Worm (Caenorhabditis elegans): ENCODE measurements around the gene gpx-7.

gpx-7 gene

ce11 chrX:7799680-7800079 is at the start of gene gpx-7:
TSS of gene gpx-7 (minus strand) at chrX:7799780.
- TF ChIP-seq W03F9.2 (tag; optimal IDR thresholded peaks at IDR 0.05) (no peak), dao-5 (tag; optimal IDR thresholded peaks at IDR 0.05) (no peak), him-1 (tag; optimal IDR thresholded peaks at IDR 0.05) (no peak)

- TF ChIP-seq him-1 (tag; optimal IDR thresholded peaks at IDR 0.05), result no peak
- no peak for TF ChIP-seq dao-5 (tag; optimal IDR thresholded peaks at IDR 0.05)
- TF ChIP-seq W03F9.2 (tag; optimal IDR thresholded peaks at IDR 0.05), result no peak
Observed at ce11 chrX:7847413-7847812, 47.8 kb upstream of the gpx-7 start, which contains the start of gene C54D2.6. TSS of gene C54D2.6 (minus strand) at chrX:7847513.

ce11 chrX:7842241-7842640 is 42.7 kb upstream of the gpx-7 start, which contains the start of gene idpp-11:
TSS of gene idpp-11 (plus strand) at chrX:7842541.
- TF ChIP-seq him-1 (tag; optimal IDR thresholded peaks at IDR 0.05), result no peak
- TF ChIP-seq dao-5 (tag; optimal IDR thresholded peaks at IDR 0.05), result no peak
- TF ChIP-seq W03F9.2 (tag; optimal IDR thresholded peaks at IDR 0.05), result no peak

DNA sequence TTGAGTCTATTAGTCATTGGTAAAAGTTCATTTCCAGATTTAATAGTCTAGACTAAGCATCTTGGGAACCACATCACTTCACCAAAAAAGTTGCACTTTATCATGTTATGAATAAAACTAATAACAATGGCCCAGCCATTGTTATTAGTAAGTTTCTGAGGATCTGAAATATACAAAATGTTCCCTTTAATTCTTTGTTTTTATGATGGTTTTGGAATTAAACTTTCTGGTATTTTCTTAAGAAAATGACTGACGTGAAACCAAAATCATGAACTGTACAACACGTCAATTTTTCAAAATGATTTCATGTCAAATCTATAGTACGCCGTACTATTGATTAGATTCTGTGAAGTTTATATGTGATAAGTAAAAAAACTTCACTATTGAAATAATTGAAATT is 40.4 kb upstream of the gpx-7 start:
- no peak for TF ChIP-seq him-1 (tag; optimal IDR thresholded peaks at IDR 0.05)
- TF ChIP-seq W03F9.2 (tag; optimal IDR thresholded peaks at IDR 0.05), result no peak
- TF ChIP-seq dao-5 (tag; optimal IDR thresholded peaks at IDR 0.05), result no peak

DNA sequence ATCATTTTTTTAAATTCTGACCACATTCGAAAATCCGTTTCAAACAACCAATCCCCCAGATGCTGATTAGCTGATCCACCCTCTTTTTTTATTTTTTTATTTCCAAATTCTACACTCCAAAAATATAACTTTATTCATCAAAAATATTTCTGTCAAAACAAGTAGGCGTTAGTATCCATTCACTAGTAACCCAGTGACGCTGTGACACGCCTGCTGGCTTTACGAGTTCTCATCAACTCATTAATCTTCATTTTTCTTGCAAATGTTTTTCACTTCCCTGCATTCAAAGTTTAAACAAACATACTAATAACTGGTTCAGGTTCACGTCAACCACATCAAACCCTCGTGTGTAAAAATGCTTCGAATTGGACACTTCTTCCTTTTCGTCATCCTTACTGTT is 39.0 kb upstream of the gpx-7 start, which contains the start of gene nlp-101:
Gene nlp-101 (plus strand): TSS at position 301 of the 400 bp plus-strand sequence.
- no peak for TF ChIP-seq him-1 (tag; optimal IDR thresholded peaks at IDR 0.05)
- no peak for TF ChIP-seq dao-5 (tag; optimal IDR thresholded peaks at IDR 0.05)
- TF ChIP-seq W03F9.2 (tag; optimal IDR thresholded peaks at IDR 0.05), result no peak

- TF ChIP-seq W03F9.2 (tag; optimal IDR thresholded peaks at IDR 0.05), result no peak
- no peak for TF ChIP-seq dao-5 (tag; optimal IDR thresholded peaks at IDR 0.05)
- TF ChIP-seq him-1 (tag; optimal IDR thresholded peaks at IDR 0.05), result no peak
Observed at ce11 chrX:7834117-7834516, 34.5 kb upstream of the gpx-7 start, which contains the start of gene sul-3. TSS of gene sul-3 (minus strand) at chrX:7834217.

DNA sequence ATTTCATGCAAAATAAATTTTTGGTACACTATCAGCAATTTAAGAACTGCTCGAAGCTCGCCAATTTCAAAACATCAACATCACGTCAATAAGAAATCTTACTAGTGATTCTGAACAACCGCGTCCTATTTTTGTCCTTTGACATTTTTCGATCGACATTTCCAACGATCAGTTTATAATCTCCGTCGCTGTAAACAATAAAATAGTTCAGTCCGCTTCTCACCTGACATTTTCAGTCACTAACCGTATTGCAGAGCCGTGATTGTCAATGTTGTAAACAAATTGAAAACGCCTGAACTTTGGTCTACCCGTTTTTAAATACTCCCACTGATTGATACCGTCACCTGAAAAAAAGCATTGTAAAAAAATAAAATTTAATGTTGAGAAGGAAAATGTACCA is 28.4 kb upstream of the gpx-7 start:
- no peak for TF ChIP-seq dao-5 (tag; optimal IDR thresholded peaks at IDR 0.05)

DNA sequence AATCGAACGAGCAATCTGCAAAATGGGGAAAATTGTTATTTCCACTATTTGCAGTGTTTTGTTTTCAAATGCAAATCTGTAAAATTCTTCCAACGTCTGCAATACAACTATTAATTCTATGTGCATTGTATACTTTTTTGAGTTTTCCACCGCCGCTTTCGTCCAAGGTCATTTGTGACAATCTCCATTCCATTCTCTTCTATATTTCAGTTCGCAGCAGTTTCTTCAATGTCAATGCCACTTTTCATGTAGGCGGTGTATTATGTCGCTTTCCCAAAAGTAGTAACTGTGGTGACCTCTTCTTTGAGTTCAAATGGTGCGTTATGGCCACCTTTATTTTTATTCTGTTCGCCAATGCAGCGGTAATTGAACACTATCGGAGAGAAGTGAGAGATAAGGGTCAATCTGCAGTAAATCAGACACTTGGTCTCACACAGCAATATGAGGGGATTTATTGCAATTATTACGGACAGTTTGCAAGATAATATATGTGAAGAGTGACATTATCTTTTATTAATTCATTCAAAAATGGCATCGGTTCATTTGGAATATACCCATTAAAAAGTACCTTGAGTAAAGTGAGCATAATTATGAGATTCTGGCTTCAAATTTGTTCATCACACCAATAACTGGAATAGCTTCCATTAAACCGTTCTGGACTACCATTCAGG is 27.1 kb upstream of the gpx-7 start:
- no peak for TF ChIP-seq him-1 (tag; optimal IDR thresholded peaks at IDR 0.05)

DNA sequence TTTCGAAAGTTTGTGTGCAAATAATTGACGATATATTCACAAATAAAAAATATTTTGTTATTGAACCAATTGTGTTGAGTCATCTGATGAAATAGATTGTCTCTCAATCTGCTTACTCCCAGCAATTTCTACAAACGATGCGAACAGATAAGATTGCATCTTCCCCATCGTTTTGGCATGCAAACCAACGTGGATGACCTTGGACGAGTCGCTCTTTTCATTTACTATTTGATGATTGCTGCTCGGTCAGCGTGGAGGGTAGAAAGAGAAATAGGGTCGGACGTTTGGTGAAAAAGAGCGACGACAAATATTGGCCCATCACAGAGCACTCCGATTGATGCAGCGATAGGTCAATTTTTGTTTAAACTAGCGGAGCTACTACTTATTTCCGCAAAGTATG is 26.1 kb upstream of the gpx-7 start:
- TF ChIP-seq him-1 (tag; optimal IDR thresholded peaks at IDR 0.05), result no peak
- no peak for TF ChIP-seq dao-5 (tag; optimal IDR thresholded peaks at IDR 0.05)

ce11 chrX:7823108-7823704 is 23.6 kb upstream of the gpx-7 start, which contains the start of gene eef-1A.2:
TSS of gene eef-1A.2 (plus strand) at chrX:7823654.
- TF ChIP-seq W03F9.2 (tag; optimal IDR thresholded peaks at IDR 0.05) (peak; percentile 66), him-1 (tag; optimal IDR thresholded peaks at IDR 0.05) (peak; percentile 97), dao-5 (tag; optimal IDR thresholded peaks at IDR 0.05) (no peak)

ce11 chrX:7817555-7817954 is 18.0 kb upstream of the gpx-7 start:
- no peak for TF ChIP-seq W03F9.2 (tag; optimal IDR thresholded peaks at IDR 0.05)
- no peak for TF ChIP-seq dao-5 (tag; optimal IDR thresholded peaks at IDR 0.05)
- no peak for TF ChIP-seq him-1 (tag; optimal IDR thresholded peaks at IDR 0.05)

ce11 chrX:7816434-7816974 is 16.9 kb upstream of the gpx-7 start, which contains the start of the genes sek-1 and R03G5.6:
TSS of gene sek-1 (plus strand) at chrX:7816734.
TSS of gene R03G5.6 (minus strand) at chrX:7816924.
- no peak for TF ChIP-seq W03F9.2 (tag; optimal IDR thresholded peaks at IDR 0.05)

ce11 chrX:7815230-7815629 is 15.7 kb upstream of the gpx-7 start:
- no peak for TF ChIP-seq him-1 (tag; optimal IDR thresholded peaks at IDR 0.05)
- no peak for TF ChIP-seq W03F9.2 (tag; optimal IDR thresholded peaks at IDR 0.05)
- TF ChIP-seq dao-5 (tag; optimal IDR thresholded peaks at IDR 0.05), result no peak

ce11 chrX:7814747-7815146 is 15.2 kb upstream of the gpx-7 start:
- TF ChIP-seq W03F9.2 (tag; optimal IDR thresholded peaks at IDR 0.05), result no peak
- no peak for TF ChIP-seq dao-5 (tag; optimal IDR thresholded peaks at IDR 0.05)
- TF ChIP-seq him-1 (tag; optimal IDR thresholded peaks at IDR 0.05), result no peak
